Worm (Caenorhabditis elegans): ENCODE data around the gene F28C1.1.
A peak's percentile ranks its signal among the peaks of the same experiment; 100 is the strongest.

Gene F28C1.1

ce11 chrV:12412321-12412720 lies 38.3 kb upstream of the F28C1.1 start:
- no peak for TF ChIP-seq sem-2 (GFP tag; optimal IDR thresholded peaks at IDR 0.05)
- TF ChIP-seq nhr-2 (tag; optimal IDR thresholded peaks at IDR 0.05) = no peak
- no peak for TF ChIP-seq nhr-12 (tag; optimal IDR thresholded peaks at IDR 0.05)
- TF ChIP-seq blmp-1 (tag; optimal IDR thresholded peaks at IDR 0.05) = no peak
- TF ChIP-seq nhr-28 (tag; optimal IDR thresholded peaks at IDR 0.05) = no peak
- no peak for TF ChIP-seq tbx-8 (GFP tag; optimal IDR thresholded peaks at IDR 0.05)

ce11 chrV:12413651-12414114 lies 36.9 kb upstream of the F28C1.1 start, which contains the start of gene cdr-6:
TSS of gene cdr-6 (minus strand) at chrV:12413701.
- TF ChIP-seq lin-32 (GFP tag; optimal IDR thresholded peaks at IDR 0.05) = no peak
- peak; percentile 22 for TF ChIP-seq ces-1 (GFP tag; optimal IDR thresholded peaks at IDR 0.05)
- no peak for TF ChIP-seq ceh-39 (tag; optimal IDR thresholded peaks at IDR 0.05)
- TF ChIP-seq mab-5 (tag; optimal IDR thresholded peaks at IDR 0.05) = no peak
- no peak for TF ChIP-seq ztf-11 (tag; optimal IDR thresholded peaks at IDR 0.05)

- TF ChIP-seq blmp-1 (tag; optimal IDR thresholded peaks at IDR 0.05) = no peak
- no peak for TF ChIP-seq cnd-1 (tag; optimal IDR thresholded peaks at IDR 0.05)
- no peak for TF ChIP-seq nhr-28 (tag; optimal IDR thresholded peaks at IDR 0.05)
- TF ChIP-seq ztf-11 (tag; optimal IDR thresholded peaks at IDR 0.05) = no peak
Observed at ce11 chrV:12414362-12414761, 36.2 kb upstream of the F28C1.1 start.

ce11 chrV:12415656-12416055 lies 34.9 kb upstream of the F28C1.1 start, which contains the start of gene cdr-2:
TSS of gene cdr-2 (minus strand) at chrV:12415709.
- TF ChIP-seq ceh-83 (GFP tag; optimal IDR thresholded peaks at IDR 0.05) = no peak
- TF ChIP-seq zip-8 (tag; optimal IDR thresholded peaks at IDR 0.05) = no peak
- no peak for TF ChIP-seq nhr-2 (tag; optimal IDR thresholded peaks at IDR 0.05)
- no peak for TF ChIP-seq tbx-8 (GFP tag; optimal IDR thresholded peaks at IDR 0.05)
- TF ChIP-seq unc-120 (tag; optimal IDR thresholded peaks at IDR 0.05; ENCODE audit: poor library complexity, severe bottlenecking) = no peak

- TF ChIP-seq bed-3 (GFP tag; optimal IDR thresholded peaks at IDR 0.05) (no peak), lsy-2 (tag; optimal IDR thresholded peaks at IDR 0.05) (no peak), blmp-1 (tag; optimal IDR thresholded peaks at IDR 0.05) (no peak), sptf-1 (tag; optimal IDR thresholded peaks at IDR 0.05) (no peak)
Observed at ce11 chrV:12417277-12417676, 33.3 kb upstream of the F28C1.1 start, which contains the start of gene cdr-3. TSS of gene cdr-3 (minus strand) at chrV:12417377.

- TF ChIP-seq ceh-43 (GFP tag; optimal IDR thresholded peaks at IDR 0.05) (no peak), unc-39 (tag; optimal IDR thresholded peaks at IDR 0.05) (no peak), lin-32 (GFP tag; optimal IDR thresholded peaks at IDR 0.05) (no peak), nhr-2 (tag; optimal IDR thresholded peaks at IDR 0.05) (no peak), elt-3 (tag; optimal IDR thresholded peaks at IDR 0.05) (no peak), lsy-2 (tag; optimal IDR thresholded peaks at IDR 0.05) (no peak), hlh-1 (tag; optimal IDR thresholded peaks at IDR 0.05) (no peak), flh-1 (GFP tag; optimal IDR thresholded peaks at IDR 0.05) (no peak), tbx-8 (GFP tag; optimal IDR thresholded peaks at IDR 0.05) (no peak), ces-1 (GFP tag; optimal IDR thresholded peaks at IDR 0.05) (no peak), sem-2 (GFP tag; optimal IDR thresholded peaks at IDR 0.05) (no peak), unc-120 (tag; optimal IDR thresholded peaks at IDR 0.05; ENCODE audit: poor library complexity, severe bottlenecking) (no peak)
Observed at ce11 chrV:12418292-12418691, 32.3 kb upstream of the F28C1.1 start, which contains the start of gene C54D10.3. TSS of gene C54D10.3 (plus strand) at chrV:12418592.

- TF ChIP-seq ceh-39 (tag; optimal IDR thresholded peaks at IDR 0.05) (no peak), nhr-2 (tag; optimal IDR thresholded peaks at IDR 0.05) (no peak)
Observed at ce11 chrV:12420843-12421242, 29.8 kb upstream of the F28C1.1 start, which contains the start of gene C54D10.4. TSS of gene C54D10.4 (minus strand) at chrV:12420943.

ce11 chrV:12421360-12421759 lies 29.2 kb upstream of the F28C1.1 start:
- TF ChIP-seq ces-1 (GFP tag; optimal IDR thresholded peaks at IDR 0.05) (peak; percentile 74), elt-1 (tag; optimal IDR thresholded peaks at IDR 0.05; ENCODE audit: borderline replicate concordance, insufficient read depth) (no peak)

Measured in whole organism, mixed stage, embryonic.